Fruit fly (Drosophila melanogaster) whole organism, embryonic: ENCODE results near the gene Sodq.

Experiments
- Ada2b ChIP-seq: fragments of 200-800 bp; sonication (Bioruptor generic); IDR thresholded peaks from 2 replicates; pipeline ENCODE4 v1.3.6; 2022; ENCODE audit warnings: missing biosample characterization, missing genetic modification characterization
- B-H2 ChIP-seq: fragments of 200-800 bp; sonication (Bioruptor generic); optimal IDR thresholded peaks from 2 replicates; lab custom pipeline; 2018; ENCODE audit warnings: missing biosample characterization, mild to moderate bottlenecking, missing genetic modification characterization
- CG10543 ChIP-seq: fragments of 200-800 bp; sonication (Bioruptor generic); optimal IDR thresholded peaks from 3 replicates; lab custom pipeline; 2017; ENCODE audit warnings: missing biosample characterization, mild to moderate bottlenecking, missing genetic modification characterization, moderate library complexity
- CG12236 ChIP-seq: fragments of 200-800 bp; sonication (Bioruptor generic); optimal IDR thresholded peaks from 2 replicates; lab custom pipeline; 2016; ENCODE audit warnings: missing biosample characterization, missing genetic modification characterization
- CG12942 ChIP-seq: fragments of 200-800 bp; sonication (Bioruptor generic); optimal IDR thresholded peaks from 3 replicates; lab custom pipeline; 2016; ENCODE audit warnings: missing biosample characterization, missing genetic modification characterization
- CG13287 ChIP-seq: fragments of 200-800 bp; sonication (Bioruptor generic); IDR thresholded peaks from 2 replicates; pipeline ENCODE4 v1.3.6; 2022; ENCODE audit warnings: missing biosample characterization, missing genetic modification characterization; ENCODE audit not compliant: partially characterized antibody
- CG16813 ChIP-seq: fragments of 200-800 bp; sonication (Bioruptor generic); IDR thresholded peaks from 3 replicates; pipeline ENCODE4 v1.3.6; 2022; ENCODE audit warnings: missing biosample characterization, missing genetic modification characterization; ENCODE audit not compliant: partially characterized antibody
- CG1792 ChIP-seq: fragments of 200-800 bp; sonication (Bioruptor generic); optimal IDR thresholded peaks from 2 replicates; lab custom pipeline; 2016; ENCODE audit warnings: missing biosample characterization, missing genetic modification characterization
- CG18764 ChIP-seq: fragments of 200-800 bp; sonication (Bioruptor generic); optimal IDR thresholded peaks from 3 replicates; lab custom pipeline; 2016; ENCODE audit warnings: missing biosample characterization, missing genetic modification characterization
- CG2129 ChIP-seq: fragments of 200-800 bp; sonication (Bioruptor generic); IDR thresholded peaks from 2 replicates; pipeline ENCODE4 v1.3.6; 2022; ENCODE audit warnings: missing biosample characterization, missing genetic modification characterization; ENCODE audit not compliant: partially characterized antibody
- CG2712 ChIP-seq: fragments of 200-800 bp; optimal IDR thresholded peaks from 3 replicates; lab custom pipeline; 2019; ENCODE audit warnings: missing biosample characterization, mild to moderate bottlenecking, missing genetic modification characterization, moderate library complexity
- CG3163 ChIP-seq: fragments of 200-800 bp; sonication (Bioruptor generic); optimal IDR thresholded peaks from 3 replicates; lab custom pipeline; 2016; ENCODE audit warnings: missing biosample characterization, missing genetic modification characterization
- CG32772 ChIP-seq: fragments of 200-800 bp; sonication (Bioruptor generic); IDR thresholded peaks from 2 replicates; pipeline ENCODE4 v1.3.6; 2022; ENCODE audit warnings: missing biosample characterization, missing genetic modification characterization
- CG34376 ChIP-seq: fragments of 200-800 bp; sonication (Bioruptor generic); optimal IDR thresholded peaks from 2 replicates; lab custom pipeline; 2018; ENCODE audit warnings: missing biosample characterization, mild to moderate bottlenecking, missing genetic modification characterization
- CG8290 ChIP-seq, 3 experiments: fragments of 200-800 bp; sonication (Bioruptor generic); optimal IDR thresholded peaks; 2 replicates each; lab custom pipeline; 2016 to 2019; ENCODE audit warnings: missing biosample characterization in 3 of 3, missing genetic modification characterization in 3 of 3, mild to moderate bottlenecking in 2 of 3, moderate library complexity in 1 of 3
- CG8765 ChIP-seq: fragments of 200-800 bp; sonication (Bioruptor generic); IDR thresholded peaks from 2 replicates; pipeline ENCODE4 v1.3.6; 2022; ENCODE audit warnings: missing biosample characterization, missing genetic modification characterization
- CTCF ChIP-seq: fragments of 200-800 bp; sonication (Bioruptor generic); optimal IDR thresholded peaks from 2 replicates; lab custom pipeline; 2017; ENCODE audit warnings: missing biosample characterization, mild to moderate bottlenecking, missing genetic modification characterization, moderate library complexity
- E2f2 ChIP-seq: fragments of 200-800 bp; sonication (Bioruptor generic); IDR thresholded peaks from 2 replicates; pipeline ENCODE4 v1.3.6; 2022; ENCODE audit warnings: missing biosample characterization, missing genetic modification characterization
- H2.0 ChIP-seq: fragments of 200-800 bp; sonication (Bioruptor generic); IDR thresholded peaks from 2 replicates; pipeline ENCODE4 v1.3.6; 2022; ENCODE audit warnings: missing biosample characterization, missing genetic modification characterization
- Hmr ChIP-seq: fragments of 200-800 bp; sonication (Bioruptor generic); optimal IDR thresholded peaks from 3 replicates; lab custom pipeline; 2017; ENCODE audit warnings: mild to moderate bottlenecking, missing biosample characterization, missing genetic modification reagents, missing genetic modification characterization
- Hr78 ChIP-seq, 2 experiments: fragments of 200-800 bp in 1 of 2; fragments of >200 bp in 1 of 2; sonication (Bioruptor generic) in 1 of 2; optimal IDR thresholded peaks; 2 replicates each; lab custom pipeline; 2017 to 2019; ENCODE audit warnings: missing biosample characterization in 2 of 2, missing genetic modification characterization in 2 of 2, mild to moderate bottlenecking in 1 of 2, moderate library complexity in 1 of 2
- Lim3 ChIP-seq: fragments of 200-800 bp; sonication (Bioruptor generic); IDR thresholded peaks from 2 replicates; pipeline ENCODE4 v1.3.6; 2022; ENCODE audit warnings: missing biosample characterization, missing genetic modification characterization
- MESR4 ChIP-seq: fragments of 200-800 bp; sonication (Bioruptor generic); optimal IDR thresholded peaks from 2 replicates; lab custom pipeline; 2018; ENCODE audit warnings: missing biosample characterization, mild to moderate bottlenecking, missing genetic modification characterization, moderate library complexity
- MTF-1 ChIP-seq: fragments of 200-800 bp; sonication (Bioruptor generic); optimal IDR thresholded peaks from 2 replicates; lab custom pipeline; 2018; ENCODE audit warnings: missing biosample characterization, mild to moderate bottlenecking, missing genetic modification characterization, borderline replicate concordance
- Med ChIP-seq: fragments of 200-800 bp; sonication (Bioruptor generic); peaks from one replicate; lab custom pipeline; 2016; ENCODE audit warnings: missing biosample characterization, missing genetic modification characterization, mild to moderate bottlenecking, inconsistent platforms, moderate library complexity
- NfI ChIP-seq: fragments of 200-800 bp; sonication (Bioruptor generic); optimal IDR thresholded peaks from 3 replicates; lab custom pipeline; 2018; ENCODE audit warnings: missing biosample characterization, mild to moderate bottlenecking, missing genetic modification characterization, moderate library complexity
- Oli ChIP-seq: fragments of 200-800 bp; sonication (Bioruptor generic); optimal IDR thresholded peaks from 2 replicates; lab custom pipeline; 2018; ENCODE audit warnings: missing biosample characterization, mild to moderate bottlenecking, missing genetic modification characterization, moderate library complexity
- Sry-δ ChIP-seq: fragments of 200-800 bp; sonication (Bioruptor generic); optimal IDR thresholded peaks from 2 replicates; lab custom pipeline; 2016; ENCODE audit warnings: missing biosample characterization, missing genetic modification characterization
- al ChIP-seq: fragments of 200-800 bp; sonication (Bioruptor generic); IDR thresholded peaks from 2 replicates; pipeline ENCODE4 v1.3.6; 2022; ENCODE audit warnings: missing biosample characterization, missing genetic modification characterization
- ase ChIP-seq: fragments of 200-800 bp; sonication (Bioruptor generic); IDR thresholded peaks from 3 replicates; pipeline ENCODE4 v1.3.6; 2022; ENCODE audit warnings: missing biosample characterization, missing genetic modification characterization
- ash1 ChIP-seq: fragments of 200-800 bp; sonication (Bioruptor generic); optimal IDR thresholded peaks from 2 replicates; lab custom pipeline; 2018; ENCODE audit warnings: missing biosample characterization, mild to moderate bottlenecking, missing genetic modification characterization
- dmrt11E ChIP-seq: fragments of 200-800 bp; sonication (Bioruptor generic); optimal IDR thresholded peaks from 3 replicates; lab custom pipeline; 2018; ENCODE audit warnings: missing biosample characterization, mild to moderate bottlenecking, missing genetic modification characterization, moderate library complexity
- emc ChIP-seq: fragments of 200-800 bp; sonication (Bioruptor generic); optimal IDR thresholded peaks from 2 replicates; lab custom pipeline; 2016; ENCODE audit warnings: missing biosample characterization, missing genetic modification characterization
- ham ChIP-seq: fragments of 200-800 bp; sonication (Bioruptor generic); IDR thresholded peaks from 2 replicates; pipeline ENCODE4 v1.3.6; 2022; ENCODE audit warnings: missing biosample characterization, missing genetic modification characterization
- her ChIP-seq: fragments of 200-800 bp; sonication (Bioruptor generic); optimal IDR thresholded peaks from 2 replicates; lab custom pipeline; 2016; ENCODE audit warnings: missing biosample characterization, missing genetic modification characterization
- inv ChIP-seq: fragments of 200-800 bp; sonication (Bioruptor generic); IDR thresholded peaks from 2 replicates; pipeline ENCODE4 v1.3.6; 2022; ENCODE audit warnings: missing biosample characterization, missing genetic modification characterization; ENCODE audit not compliant: partially characterized antibody
- klu ChIP-seq: fragments of 200-800 bp; sonication (Bioruptor generic); IDR thresholded peaks from 2 replicates; pipeline ENCODE4 v1.3.6; 2022; ENCODE audit warnings: missing biosample characterization, missing genetic modification characterization
- lbe ChIP-seq: fragments of 200-800 bp; sonication (Bioruptor generic); optimal IDR thresholded peaks from 2 replicates; lab custom pipeline; 2016; ENCODE audit warnings: missing biosample characterization, mild to moderate bottlenecking, missing genetic modification characterization
- mirr ChIP-seq: fragments of 200-800 bp; sonication (Bioruptor generic); optimal IDR thresholded peaks from 3 replicates; lab custom pipeline; 2018; ENCODE audit warnings: missing biosample characterization, mild to moderate bottlenecking, missing genetic modification characterization
- nom ChIP-seq: fragments of 200-800 bp; sonication (Bioruptor generic); optimal IDR thresholded peaks from 2 replicates; lab custom pipeline; 2017; ENCODE audit warnings: missing biosample characterization, missing genetic modification characterization, mild to moderate bottlenecking, moderate library complexity, missing genetic modification reagents
- peb ChIP-seq: fragments of 200-800 bp; sonication (Bioruptor generic); IDR thresholded peaks from 2 replicates; pipeline ENCODE4 v1.3.6; 2022; ENCODE audit warnings: missing biosample characterization, missing genetic modification characterization
- pfk ChIP-seq: fragments of 200-800 bp; sonication (Bioruptor generic); optimal IDR thresholded peaks from 2 replicates; lab custom pipeline; 2018; ENCODE audit warnings: missing biosample characterization, mild to moderate bottlenecking, missing genetic modification characterization, moderate library complexity
- pnt ChIP-seq: fragments of 200-800 bp; sonication (Bioruptor generic); optimal IDR thresholded peaks from 3 replicates; lab custom pipeline; 2016; ENCODE audit warnings: missing biosample characterization, missing genetic modification characterization
- run ChIP-seq: fragments of 200-800 bp; sonication (Bioruptor generic); optimal IDR thresholded peaks from 3 replicates; lab custom pipeline; 2018; ENCODE audit warnings: missing biosample characterization, mild to moderate bottlenecking, missing genetic modification characterization
- shn ChIP-seq: fragments of 200-800 bp; sonication (Bioruptor generic); optimal IDR thresholded peaks from 3 replicates; lab custom pipeline; 2016; ENCODE audit warnings: missing biosample characterization, missing genetic modification characterization
- slou ChIP-seq: fragments of 200-800 bp; sonication (Bioruptor generic); optimal IDR thresholded peaks from 3 replicates; lab custom pipeline; 2016; ENCODE audit warnings: missing biosample characterization, missing genetic modification characterization
- slp2 ChIP-seq: fragments of 200-800 bp; sonication (Bioruptor generic); optimal IDR thresholded peaks from 2 replicates; lab custom pipeline; 2016; ENCODE audit warnings: missing biosample characterization, missing genetic modification characterization
- ttk ChIP-seq: fragments of 200-800 bp; sonication (Bioruptor generic); IDR thresholded peaks from 2 replicates; pipeline ENCODE4 v2.1.2; 2022; ENCODE audit warnings: missing biosample characterization, missing genetic modification characterization
- usp ChIP-seq: fragments of >200 bp; optimal IDR thresholded peaks from 2 replicates; lab custom pipeline; 2017; ENCODE audit warnings: missing biosample characterization, missing genetic modification characterization
- zfh2 ChIP-seq: fragments of 200-800 bp; sonication (Bioruptor generic); optimal IDR thresholded peaks from 2 replicates; lab custom pipeline; 2016; ENCODE audit warnings: missing biosample characterization, missing genetic modification characterization

Gene Sodq

DNA sequence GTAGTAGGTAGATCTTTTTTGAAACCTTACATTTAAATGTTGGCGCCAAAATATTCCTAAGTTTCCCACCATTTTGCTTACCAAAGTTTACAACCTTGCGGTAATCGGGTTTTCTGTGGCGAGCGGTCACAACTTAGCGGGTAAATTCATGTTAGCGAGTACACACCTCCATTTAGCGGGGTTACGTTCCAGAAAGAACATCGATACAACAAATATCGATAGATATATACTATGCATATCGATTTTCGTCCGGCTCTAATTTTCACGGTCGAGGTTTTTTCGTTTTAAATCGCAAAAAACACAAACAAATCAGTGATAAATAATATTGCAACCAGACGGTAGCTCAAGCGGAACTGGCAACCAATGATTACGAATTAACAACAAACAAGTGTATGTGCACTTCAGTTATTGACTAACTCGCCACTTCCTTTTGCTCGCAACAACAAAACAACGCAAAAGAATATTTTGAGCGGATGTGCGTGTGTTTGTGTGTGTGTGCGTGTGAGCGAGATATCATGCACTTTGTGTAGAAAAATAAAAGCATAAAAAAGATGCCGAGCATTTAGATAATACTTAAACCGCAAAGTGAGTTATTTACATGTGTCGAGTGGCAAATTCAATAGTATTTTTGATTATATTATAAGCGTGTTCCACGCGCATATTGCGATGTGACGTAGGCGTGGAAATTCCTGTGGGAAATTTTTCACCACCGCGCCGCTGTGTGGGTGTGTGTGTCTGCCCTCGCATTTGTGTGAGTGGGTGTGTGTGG lies 7.1 kb upstream of the Sodq start, which contains the start of gene Lnk (continued):
- no peak for TF ChIP-seq CG12236
- no peak for TF ChIP-seq CG3163
- peak; percentile 47 for TF ChIP-seq B-H2
- TF ChIP-seq MESR4 (GFP tag; lab: Kevin White, UChicago): peak; percentile 95
- TF ChIP-seq CG16813: peak; percentile 89
- TF ChIP-seq lbe (GFP tag; lab: Kevin White, UChicago): no peak
- no peak for TF ChIP-seq CG1792 (GFP tag; lab: Kevin White, UChicago)
- peak; percentile 76 for TF ChIP-seq nom (GFP tag; lab: Kevin White, UChicago)
- TF ChIP-seq E2f2: peak; percentile 98
- no peak for TF ChIP-seq zfh2 (GFP tag; lab: Kevin White, UChicago)
- no peak for TF ChIP-seq ttk (GFP tag; lab: Robert Waterston, UW)
- no peak for TF ChIP-seq her
- peak; percentile 34; the same call in 1 of the 2 replicates for TF ChIP-seq klu (GFP tag; lab: Robert Waterston, UW)
- peak; percentile 83 for TF ChIP-seq inv (GFP tag; lab: Robert Waterston, UW)
- TF ChIP-seq mirr: peak; percentile 23
- TF ChIP-seq CG18764 (GFP tag; lab: Kevin White, UChicago): no peak
- peak; percentile 76 for TF ChIP-seq CG2129 (GFP tag; lab: Robert Waterston, UW)
- TF ChIP-seq Hr78 (GFP tag; optimal IDR thresholded peaks at IDR 0.05; lab: Kevin White, UChicago): no peak
- TF ChIP-seq peb (GFP tag; lab: Robert Waterston, UW): no peak
- TF ChIP-seq CG10543: peak; percentile 50
- no peak for TF ChIP-seq Oli (tag; lab: Kevin White, UChicago)
- TF ChIP-seq run (tag; lab: Kevin White, UChicago): no peak
- no peak for TF ChIP-seq slou (GFP tag; lab: Kevin White, UChicago)
- TF ChIP-seq CG8290 (GFP tag; optimal IDR thresholded peaks at IDR 0.05; lab: Kevin White, UChicago): no peak
- TF ChIP-seq CG8290 (tag; optimal IDR thresholded peaks at IDR 0.05; lab: Kevin White, UChicago): peak in 1 of 2 experiments; percentile 60
- peak; percentile 18 for TF ChIP-seq shn (GFP tag; lab: Kevin White, UChicago)
- TF ChIP-seq CG13287 (GFP tag; lab: Robert Waterston, UW): peak; percentile 91
- TF ChIP-seq Med (GFP tag; lab: Kevin White, UChicago): peak; percentile 57
- TF ChIP-seq usp (GFP tag; lab: Kevin White, UChicago): no peak
- TF ChIP-seq Sry-δ: peak; percentile 99
- no peak for TF ChIP-seq ham (GFP tag; lab: Robert Waterston, UW)
- no peak; the same call in 1 of the 2 replicates for TF ChIP-seq H2.0 (GFP tag; lab: Robert Waterston, UW)
- no peak for TF ChIP-seq ase (GFP tag; lab: Robert Waterston, UW)
- TF ChIP-seq NfI (GFP tag; lab: Kevin White, UChicago): peak; percentile 13
- peak; percentile 8; the same call in 1 of the 2 replicates for TF ChIP-seq CG8765 (GFP tag; lab: Robert Waterston, UW)
- no peak for TF ChIP-seq slp2
- TF ChIP-seq CG2712 (tag; lab: Kevin White, UChicago): peak; percentile 33
- TF ChIP-seq al (GFP tag; lab: Robert Waterston, UW): no peak
- no peak for TF ChIP-seq CG32772 (GFP tag; lab: Robert Waterston, UW)
- no peak for TF ChIP-seq CG12942
- TF ChIP-seq emc (GFP tag; lab: Kevin White, UChicago): no peak
- TF ChIP-seq pnt (GFP tag; lab: Kevin White, UChicago): no peak
- peak; percentile 71 for TF ChIP-seq CG34376
- no peak for TF ChIP-seq MTF-1 (GFP tag; lab: Kevin White, UChicago)
- TF ChIP-seq CTCF (GFP tag; lab: Kevin White, UChicago): peak; percentile 88
- no peak for TF ChIP-seq pfk
- no peak for TF ChIP-seq ash1 (GFP tag; lab: Kevin White, UChicago)
- TF ChIP-seq Ada2b (GFP tag; lab: Robert Waterston, UW): no peak
- TF ChIP-seq dmrt11E: no peak
- peak; percentile 61 for TF ChIP-seq Hmr (GFP tag; lab: Kevin White, UChicago)
- TF ChIP-seq Lim3 (GFP tag; lab: Robert Waterston, UW): no peak
